Worm (Caenorhabditis elegans): ENCODE data around the gene nol-6.
"Not testable (repeated sequence)": the region's sequence is repeated elsewhere in the genome, so short reads cannot be mapped to it uniquely, and the experiment has no call there.

The nol-6 gene

ce11 chrII:1476016-1476415 lies 38.7 kb upstream of the nol-6 start:
- TF ChIP-seq lin-15B (tag; optimal IDR thresholded peaks at IDR 0.05) (no peak), ceh-82 (tag; optimal IDR thresholded peaks at IDR 0.05) (no peak), fkh-2 (tag; optimal IDR thresholded peaks at IDR 0.05) (no peak), pqm-1 (tag; optimal IDR thresholded peaks at IDR 0.05) (no peak), aly-2 (tag; optimal IDR thresholded peaks at IDR 0.05) (no peak), hmg-11 (tag; optimal IDR thresholded peaks at IDR 0.05) (no peak), nhr-67 (tag; optimal IDR thresholded peaks at IDR 0.05) (no peak), skn-1 (tag; optimal IDR thresholded peaks at IDR 0.05) (no peak), jun-1 (tag; optimal IDR thresholded peaks at IDR 0.05) (no peak), ztf-11 (tag; optimal IDR thresholded peaks at IDR 0.05) (no peak)

ce11 chrII:1475328-1475727 lies 38.0 kb upstream of the nol-6 start:
- TF ChIP-seq fos-1 (tag; optimal IDR thresholded peaks at IDR 0.05) (no peak), skn-1 (tag; optimal IDR thresholded peaks at IDR 0.05) (no peak), hmg-11 (tag; optimal IDR thresholded peaks at IDR 0.05) (no peak), pqm-1 (tag; optimal IDR thresholded peaks at IDR 0.05) (peak; percentile 50), elt-2 (tag; optimal IDR thresholded peaks at IDR 0.05) (peak; percentile 67)

ce11 chrII:1474807-1475206 lies 37.5 kb upstream of the nol-6 start:
- TF ChIP-seq unc-39 (tag; optimal IDR thresholded peaks at IDR 0.05) (no peak), skn-1 (tag; optimal IDR thresholded peaks at IDR 0.05) (no peak), nhr-237 (tag; optimal IDR thresholded peaks at IDR 0.05) (no peak), mdl-1 (tag; optimal IDR thresholded peaks at IDR 0.05) (no peak), nhr-23 (tag; optimal IDR thresholded peaks at IDR 0.05) (no peak), ztf-11 (tag; optimal IDR thresholded peaks at IDR 0.05) (no peak), daf-12 (tag; optimal IDR thresholded peaks at IDR 0.05) (no peak), zag-1 (tag; optimal IDR thresholded peaks at IDR 0.05) (no peak), snpc-4 (tag; optimal IDR thresholded peaks at IDR 0.05) (no peak), ceh-82 (tag; optimal IDR thresholded peaks at IDR 0.05) (no peak), pha-4 (tag; optimal IDR thresholded peaks at IDR 0.05) (no peak), ceh-28 (tag; optimal IDR thresholded peaks at IDR 0.05) (no peak), lsy-12 (tag; optimal IDR thresholded peaks at IDR 0.05) (no peak), ceh-9 (tag; optimal IDR thresholded peaks at IDR 0.05) (no peak), nhr-76 (tag; optimal IDR thresholded peaks at IDR 0.05) (no peak), mml-1 (tag; optimal IDR thresholded peaks at IDR 0.05) (no peak), fos-1 (tag; optimal IDR thresholded peaks at IDR 0.05) (no peak), nfya-1 (tag; optimal IDR thresholded peaks at IDR 0.05; ENCODE audit: insufficient read depth) (no peak)

- TF ChIP-seq mml-1 (tag; optimal IDR thresholded peaks at IDR 0.05): no peak
- TF ChIP-seq nhr-67 (tag; optimal IDR thresholded peaks at IDR 0.05): no peak
- no peak for TF ChIP-seq aly-2 (tag; optimal IDR thresholded peaks at IDR 0.05)
- TF ChIP-seq fkh-2 (tag; optimal IDR thresholded peaks at IDR 0.05): no peak
- no peak for TF ChIP-seq elt-3 (tag; optimal IDR thresholded peaks at IDR 0.05)
- TF ChIP-seq nhr-76 (tag; optimal IDR thresholded peaks at IDR 0.05): no peak
- no peak for TF ChIP-seq ceh-16 (tag; optimal IDR thresholded peaks at IDR 0.05)
- no peak for TF ChIP-seq egl-5 (tag; optimal IDR thresholded peaks at IDR 0.05)
- TF ChIP-seq lin-39 (tag; optimal IDR thresholded peaks at IDR 0.05): no peak
- TF ChIP-seq mdl-1 (tag; optimal IDR thresholded peaks at IDR 0.05): no peak
- TF ChIP-seq nhr-237 (tag; optimal IDR thresholded peaks at IDR 0.05): no peak
Measured at ce11 chrII:1473481-1473880, 36.2 kb upstream of the nol-6 start, which contains the start of gene H17B01.5. TSS of gene H17B01.5 (minus strand) at chrII:1473581.

ce11 chrII:1470515-1470966 lies 33.2 kb upstream of the nol-6 start, which contains the start of gene H17B01.2:
TSS of gene H17B01.2 (plus strand) at chrII:1470565.
- no peak for TF ChIP-seq lsy-12 (tag; optimal IDR thresholded peaks at IDR 0.05)

ce11 chrII:1467711-1468110 lies 30.4 kb upstream of the nol-6 start, which contains the start of gene Y51H7C.1:
TSS of gene Y51H7C.1 (plus strand) at chrII:1467727.
- not testable (repeated sequence) for TF ChIP-seq jun-1, elt-2, lin-15B (tag; optimal IDR thresholded peaks at IDR 0.05)

ce11 chrII:1466448-1466847 lies 29.1 kb upstream of the nol-6 start, which contains the start of gene Y51H7C.13:
TSS of gene Y51H7C.13 (minus strand) at chrII:1466548.
- TF ChIP-seq nhr-11 (tag; optimal IDR thresholded peaks at IDR 0.05) (no peak), ztf-4 (tag; optimal IDR thresholded peaks at IDR 0.05) (no peak), egl-27 (tag; optimal IDR thresholded peaks at IDR 0.05) (no peak), elt-3 (tag; optimal IDR thresholded peaks at IDR 0.05) (no peak), snpc-4 (tag; optimal IDR thresholded peaks at IDR 0.05) (no peak), zag-1 (tag; optimal IDR thresholded peaks at IDR 0.05) (no peak), nhr-23 (tag; optimal IDR thresholded peaks at IDR 0.05) (no peak), elt-2 (tag; optimal IDR thresholded peaks at IDR 0.05) (no peak), nhr-12 (tag; optimal IDR thresholded peaks at IDR 0.05) (no peak), nhr-25 (tag; optimal IDR thresholded peaks at IDR 0.05) (no peak), ceh-9 (tag; optimal IDR thresholded peaks at IDR 0.05) (no peak), pqm-1 (tag; optimal IDR thresholded peaks at IDR 0.05) (no peak), mml-1 (tag; optimal IDR thresholded peaks at IDR 0.05) (no peak), jun-1 (tag; optimal IDR thresholded peaks at IDR 0.05) (no peak), fkh-10 (GFP tag; optimal IDR thresholded peaks at IDR 0.05) (no peak), fos-1 (tag; optimal IDR thresholded peaks at IDR 0.05) (no peak), daf-12 (tag; optimal IDR thresholded peaks at IDR 0.05) (no peak), ceh-82 (tag; optimal IDR thresholded peaks at IDR 0.05) (no peak), lsy-12 (tag; optimal IDR thresholded peaks at IDR 0.05) (no peak)

Measured in whole organism, L3 larva.